Worm (Caenorhabditis elegans) whole organism, L2 larva: ENCODE data around the gene F27B3.6.

Experiments
- R02D3.7 ChIP-seq: fragments of 150-350 bp; optimal IDR thresholded peaks from 2 replicates; lab custom pipeline; 2014; ENCODE audit warnings: missing biosample characterization, missing genetic modification characterization
- ZK546.5 ChIP-seq: sonication (generic microtip); optimal IDR thresholded peaks from 2 replicates; lab custom pipeline; 2017; ENCODE audit warnings: missing biosample characterization, missing genetic modification characterization
- elt-1 ChIP-seq: fragments of 150-350 bp; optimal IDR thresholded peaks from 2 replicates; lab custom pipeline; 2014; ENCODE audit warnings: missing biosample characterization, missing genetic modification characterization
- fos-1 ChIP-seq: fragments of 150-350 bp; optimal IDR thresholded peaks from 2 replicates; lab custom pipeline; 2014; ENCODE audit warnings: missing biosample characterization, missing genetic modification characterization
- mab-5 ChIP-seq: fragments of 150-350 bp; optimal IDR thresholded peaks from 2 replicates; lab custom pipeline; 2014; ENCODE audit warnings: missing biosample characterization, missing genetic modification characterization
- mdl-1 ChIP-seq, 2 experiments: fragments of 150-350 bp in 1 of 2; sonication (generic microtip) in 1 of 2; optimal IDR thresholded peaks; 2 replicates each; lab custom pipeline; 2017; ENCODE audit warnings: missing biosample characterization in 2 of 2, missing genetic modification characterization in 2 of 2
- nhr-237 ChIP-seq: fragments of 150-350 bp; optimal IDR thresholded peaks from 2 replicates; lab custom pipeline; 2014; ENCODE audit warnings: missing biosample characterization, missing genetic modification characterization
- nhr-25 ChIP-seq: fragments of 150-350 bp; sonication (generic microtip); optimal IDR thresholded peaks from 3 replicates; lab custom pipeline; 2014; ENCODE audit warnings: missing biosample characterization, missing genetic modification characterization
- nhr-77 ChIP-seq: fragments of 150-350 bp; optimal IDR thresholded peaks from 2 replicates; lab custom pipeline; 2014; ENCODE audit warnings: missing biosample characterization, missing genetic modification characterization
- unc-62 ChIP-seq: fragments of 150-350 bp; optimal IDR thresholded peaks from 2 replicates; lab custom pipeline; 2014; ENCODE audit warnings: missing biosample characterization, missing genetic modification reagents, missing genetic modification characterization
- ztf-11 ChIP-seq: sonication (generic microtip); optimal IDR thresholded peaks from 2 replicates; lab custom pipeline; 2017; ENCODE audit warnings: missing biosample characterization, missing genetic modification characterization

ce11 chrIII:6601073-6601472 lies 22.7 kb upstream of the F27B3.6 start, which contains the start of gene let-765:
- TF ChIP-seq elt-1 (tag; lab: Kevin White, UChicago) = no peak
- TF ChIP-seq mab-5 = no peak
- TF ChIP-seq nhr-237 = no peak
- TF ChIP-seq ztf-11 (tag; lab: Kevin White, UChicago) = no peak
- TF ChIP-seq nhr-25 (tag; lab: Kevin White, UChicago) = no peak
- no peak for TF ChIP-seq fos-1 (tag; lab: Kevin White, UChicago)
- no peak for TF ChIP-seq R02D3.7 (tag; lab: Kevin White, UChicago)
- TF ChIP-seq mdl-1 (tag; optimal IDR thresholded peaks at IDR 0.05; lab: Kevin White, UChicago) = no peak
- no peak for TF ChIP-seq unc-62
- no peak for TF ChIP-seq ZK546.5 (tag; lab: Kevin White, UChicago)
- no peak for TF ChIP-seq nhr-77 (tag; lab: Kevin White, UChicago)
